Worm (Caenorhabditis elegans) whole organism, late embryonic: Measurements from ENCODE around the gene afmd-1.

Source experiments
- C08G9.2 ChIP-seq: sonication (generic microtip); optimal IDR thresholded peaks from 2 replicates; lab custom pipeline; 2016; ENCODE audit warnings: mild to moderate bottlenecking, missing genetic modification characterization, moderate library complexity, missing compliant biosample characterization
- F13H6.1 ChIP-seq: sonication (generic microtip); optimal IDR thresholded peaks from 2 replicates; lab custom pipeline; 2016; ENCODE audit warnings: missing genetic modification characterization, missing compliant biosample characterization
- K02D7.2 ChIP-seq: sonication (generic microtip); optimal IDR thresholded peaks from 2 replicates; lab custom pipeline; 2017; ENCODE audit warnings: mild to moderate bottlenecking, missing genetic modification characterization, missing compliant biosample characterization
- K09A11.1 ChIP-seq: sonication (generic microtip); optimal IDR thresholded peaks from 2 replicates; lab custom pipeline; 2017; ENCODE audit warnings: antibody characterized with exemption, mild to moderate bottlenecking, missing genetic modification characterization, missing compliant biosample characterization; ENCODE audit not compliant: insufficient read depth
- ceh-14 ChIP-seq: sonication (generic microtip); optimal IDR thresholded peaks from 2 replicates; lab custom pipeline; 2016; ENCODE audit warnings: missing genotype, missing genetic modification characterization, missing compliant biosample characterization
- ceh-18 ChIP-seq: sonication (generic microtip); optimal IDR thresholded peaks from 2 replicates; lab custom pipeline; 2016; ENCODE audit warnings: missing genetic modification characterization, missing compliant biosample characterization
- ceh-2 ChIP-seq: sonication (generic microtip); optimal IDR thresholded peaks from 2 replicates; lab custom pipeline; 2016; ENCODE audit warnings: missing genotype, missing genetic modification characterization, missing compliant biosample characterization
- ceh-22 ChIP-seq: sonication (generic microtip); optimal IDR thresholded peaks from 2 replicates; lab custom pipeline; 2017; ENCODE audit warnings: missing biosample characterization, missing genetic modification characterization
- ceh-24 ChIP-seq: sonication (generic microtip); optimal IDR thresholded peaks from 2 replicates; lab custom pipeline; 2016; ENCODE audit warnings: mild to moderate bottlenecking, missing genetic modification characterization, missing compliant biosample characterization
- ceh-30 ChIP-seq: fragments of 150-350 bp; optimal IDR thresholded peaks from 2 replicates; lab custom pipeline; 2014; ENCODE audit warnings: missing biosample characterization, missing genetic modification characterization
- ceh-31 ChIP-seq: sonication (generic microtip); optimal IDR thresholded peaks from 2 replicates; lab custom pipeline; 2016; ENCODE audit warnings: missing genetic modification characterization, missing compliant biosample characterization
- ceh-34 ChIP-seq: sonication (generic microtip); optimal IDR thresholded peaks from 2 replicates; lab custom pipeline; 2016; ENCODE audit warnings: mild to moderate bottlenecking, missing genetic modification characterization, missing compliant biosample characterization
- ceh-45 ChIP-seq: fragments of 200-800 bp; sonication (Bioruptor generic); IDR thresholded peaks from 2 replicates; pipeline ENCODE4 v1.3.6; 2022; ENCODE audit warnings: missing genetic modification reagents, missing genetic modification characterization, missing compliant biosample characterization
- ceh-48 ChIP-seq: sonication (generic microtip); optimal IDR thresholded peaks from 2 replicates; lab custom pipeline; 2016; ENCODE audit warnings: missing genetic modification characterization, inconsistent platforms, missing compliant biosample characterization
- dmd-4 ChIP-seq: sonication (generic microtip); optimal IDR thresholded peaks from 2 replicates; lab custom pipeline; 2016; ENCODE audit warnings: borderline replicate concordance, missing genetic modification characterization, missing compliant biosample characterization
- elt-4 ChIP-seq: sonication (generic microtip); optimal IDR thresholded peaks from 2 replicates; lab custom pipeline; 2016; ENCODE audit warnings: missing genetic modification characterization, missing compliant biosample characterization
- ets-4 ChIP-seq: sonication (generic microtip); optimal IDR thresholded peaks from 2 replicates; lab custom pipeline; 2016; ENCODE audit warnings: missing genetic modification characterization, missing compliant biosample characterization
- eyg-1 ChIP-seq: sonication (generic microtip); optimal IDR thresholded peaks from 2 replicates; lab custom pipeline; 2016; ENCODE audit warnings: missing genotype, missing genetic modification characterization, missing compliant biosample characterization
- fax-1 ChIP-seq: sonication (generic microtip); optimal IDR thresholded peaks from 2 replicates; lab custom pipeline; 2016; ENCODE audit warnings: missing genotype, missing genetic modification characterization, missing compliant biosample characterization
- fkh-10 ChIP-seq: fragments of 150-350 bp; optimal IDR thresholded peaks from 2 replicates; lab custom pipeline; 2014; ENCODE audit warnings: missing biosample characterization, missing genetic modification reagents, missing genetic modification characterization
- hlh-13 ChIP-seq: fragments of 200-800 bp; sonication (Bioruptor generic); optimal IDR thresholded peaks from 2 replicates; lab custom pipeline; 2018; ENCODE audit warnings: mild to moderate bottlenecking, missing genetic modification characterization, missing compliant biosample characterization
- hlh-15 ChIP-seq: sonication (generic microtip); optimal IDR thresholded peaks from 2 replicates; lab custom pipeline; 2016; ENCODE audit warnings: missing genetic modification characterization, missing compliant biosample characterization
- hlh-30 ChIP-seq: sonication (generic microtip); optimal IDR thresholded peaks from 2 replicates; lab custom pipeline; 2017; ENCODE audit warnings: antibody characterized with exemption, missing genetic modification characterization, missing compliant biosample characterization; ENCODE audit not compliant: insufficient read depth
- hlh-6 ChIP-seq: sonication (generic microtip); optimal IDR thresholded peaks from 2 replicates; lab custom pipeline; 2016; ENCODE audit warnings: missing genotype, missing genetic modification characterization, missing compliant biosample characterization
- hlh-8 ChIP-seq: sonication (generic microtip); optimal IDR thresholded peaks from 2 replicates; lab custom pipeline; 2016; ENCODE audit warnings: missing genotype, missing genetic modification characterization, missing compliant biosample characterization
- lin-11 ChIP-seq: fragments of 200-800 bp; sonication (Bioruptor generic); optimal IDR thresholded peaks from 2 replicates; lab custom pipeline; 2018; ENCODE audit warnings: mild to moderate bottlenecking, missing genetic modification characterization, missing compliant biosample characterization
- nfya-1 ChIP-seq: sonication (generic microtip); optimal IDR thresholded peaks from 2 replicates; lab custom pipeline; 2017; ENCODE audit warnings: missing genetic modification characterization, mild to moderate bottlenecking, missing compliant biosample characterization, antibody characterized with exemption, moderate library complexity
- pat-9 ChIP-seq: fragments of 200-800 bp; sonication (Bioruptor generic); optimal IDR thresholded peaks from 2 replicates; lab custom pipeline; 2018; ENCODE audit warnings: mild to moderate bottlenecking, missing genetic modification characterization, moderate library complexity, missing compliant biosample characterization
- pax-1 ChIP-seq: fragments of 150-350 bp; optimal IDR thresholded peaks from 2 replicates; lab custom pipeline; 2014; ENCODE audit warnings: missing biosample characterization, missing genetic modification characterization
- pha-2 ChIP-seq: sonication (generic microtip); optimal IDR thresholded peaks from 2 replicates; lab custom pipeline; 2017; ENCODE audit warnings: mild to moderate bottlenecking, missing genetic modification characterization, missing compliant biosample characterization
- pqm-1 ChIP-seq: sonication (generic microtip); optimal IDR thresholded peaks from 2 replicates; lab custom pipeline; 2016; ENCODE audit warnings: missing genetic modification characterization, missing compliant biosample characterization
- pros-1 ChIP-seq: fragments of 150-350 bp; optimal IDR thresholded peaks from 2 replicates; lab custom pipeline; 2014; ENCODE audit warnings: missing biosample characterization, missing genetic modification reagents, missing genetic modification characterization
- rnt-1 ChIP-seq: sonication (generic microtip); optimal IDR thresholded peaks from 2 replicates; lab custom pipeline; 2016; ENCODE audit warnings: missing genetic modification characterization, missing compliant biosample characterization
- tbx-2 ChIP-seq: sonication (generic microtip); optimal IDR thresholded peaks from 2 replicates; lab custom pipeline; 2016; ENCODE audit warnings: missing genetic modification characterization, missing compliant biosample characterization
- ttx-3 ChIP-seq: sonication (generic microtip); optimal IDR thresholded peaks from 2 replicates; lab custom pipeline; 2016; ENCODE audit warnings: missing genetic modification reagents, missing genetic modification characterization, missing compliant biosample characterization
- unc-3 ChIP-seq, 2 experiments: fragments of 200-800 bp in 1 of 2; sonication (Bioruptor generic) in 1 of 2; sonication (generic microtip) in 1 of 2; conservative IDR thresholded peaks in 1 of 2; optimal IDR thresholded peaks in 1 of 2; 2 replicates each; pipeline versions ENCODE4 v1.3.6 to Lab custom; 2016 to 2022; ENCODE audit warnings: missing compliant biosample characterization in 2 of 2, missing genetic modification characterization in 2 of 2, missing genetic modification reagents in 1 of 2
- unc-42 ChIP-seq: sonication (generic microtip); optimal IDR thresholded peaks from 2 replicates; lab custom pipeline; 2016; ENCODE audit warnings: missing genotype, missing genetic modification characterization, missing compliant biosample characterization
- unc-86 ChIP-seq: sonication (generic microtip); optimal IDR thresholded peaks from 2 replicates; lab custom pipeline; 2016; ENCODE audit warnings: missing genetic modification characterization, missing compliant biosample characterization
- zip-5 ChIP-seq: sonication (generic microtip); optimal IDR thresholded peaks from 2 replicates; lab custom pipeline; 2016; ENCODE audit warnings: missing genetic modification characterization, missing compliant biosample characterization

Gene afmd-1

DNA sequence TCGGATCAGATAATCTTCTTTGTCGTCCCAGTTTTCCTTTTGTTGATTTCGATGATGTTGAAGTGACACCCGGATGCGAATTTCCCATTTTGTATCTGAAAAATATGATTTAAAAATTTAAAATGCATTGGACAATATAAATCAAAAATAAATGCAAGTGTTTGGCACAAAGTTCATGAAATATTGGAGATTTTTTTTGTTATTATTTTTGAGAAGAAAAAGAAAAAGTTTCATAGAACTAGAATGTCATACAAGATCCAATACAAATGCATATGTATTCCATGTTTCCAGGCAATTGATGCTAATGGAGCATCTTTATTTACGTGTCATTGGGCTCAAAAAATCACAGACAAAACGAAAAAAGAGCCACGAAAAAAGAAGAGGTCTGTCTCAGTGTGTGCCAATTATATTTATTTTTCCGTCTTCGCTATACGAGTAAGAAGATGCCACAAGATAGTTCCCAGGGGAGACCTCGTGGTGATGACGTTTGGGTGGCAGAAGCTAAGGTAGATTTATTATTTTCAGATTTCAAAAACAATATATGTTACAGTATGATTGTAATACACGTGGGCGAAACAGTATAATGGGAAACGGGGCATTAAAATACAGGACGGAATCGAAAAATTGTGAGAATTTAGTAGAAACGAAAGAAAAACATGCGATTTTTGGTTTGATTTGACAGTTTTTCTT is 24.5 kb upstream of the afmd-1 start, which contains the start of the genes glb-23 and R13A1.1:
Gene glb-23, minus strand, starts transcription at position 101 of the 690 bp plus-strand sequence.
Gene R13A1.1, plus strand, starts transcription at position 640 of the 690 bp plus-strand sequence.
- TF ChIP-seq fkh-10 (GFP tag; lab: Kevin White, UChicago), result no peak
- TF ChIP-seq, all 69 proteins: peak for 0

DNA sequence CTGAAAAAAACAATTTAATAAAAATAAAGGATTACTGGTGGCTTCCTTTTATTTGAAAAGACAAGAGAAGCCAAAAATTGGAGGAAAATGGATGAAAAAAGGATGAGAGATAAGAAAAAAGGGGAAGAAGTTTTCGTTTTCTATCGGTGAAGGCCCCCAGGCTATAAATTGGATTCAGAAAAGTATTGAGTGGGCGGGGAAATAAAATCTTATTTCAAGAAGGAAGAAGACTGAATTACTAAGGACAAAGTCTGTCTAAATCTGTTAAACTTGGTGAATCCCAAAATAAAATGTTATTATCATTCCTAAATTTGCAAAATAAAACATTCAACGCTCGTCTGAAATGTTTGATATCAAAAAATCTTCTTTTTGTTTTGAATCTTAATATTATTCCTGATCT is 21.9 kb upstream of the afmd-1 start:
- TF ChIP-seq nfya-1, result no peak
- peak; percentile 66 for TF ChIP-seq unc-42
- no peak for TF ChIP-seq C08G9.2 (tag; lab: Kevin White, UChicago)
- no peak for TF ChIP-seq ceh-34 (tag; lab: Kevin White, UChicago)
- no peak for TF ChIP-seq unc-3 (GFP tag; conservative IDR thresholded peaks at IDR 0.05; lab: Robert Waterston, UW)
- no peak for TF ChIP-seq unc-3 (tag; optimal IDR thresholded peaks at IDR 0.05; lab: Kevin White, UChicago)

DNA sequence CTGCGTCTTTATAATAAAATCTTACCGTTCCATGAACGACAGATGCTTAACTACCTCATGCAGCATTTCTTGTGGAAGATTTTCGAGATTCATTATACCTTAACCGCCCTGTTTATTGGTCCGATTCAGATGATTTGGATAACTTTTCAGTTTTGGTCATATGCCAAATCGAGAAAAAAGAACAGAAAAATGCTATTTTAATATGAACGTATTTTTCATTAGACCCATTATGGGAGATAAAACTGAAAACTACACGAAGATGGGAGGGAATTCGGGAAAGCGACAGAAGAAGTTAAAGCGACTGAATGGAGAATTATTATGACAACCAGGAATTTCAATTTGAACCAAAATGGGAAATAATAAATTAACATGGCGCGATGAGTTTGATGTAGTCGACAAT is 17.0 kb upstream of the afmd-1 start, which contains the start of gene R13A1.10:
Gene R13A1.10, minus strand, starts transcription at position 101 of the 400 bp plus-strand sequence.
- no peak for TF ChIP-seq lin-11 (tag; lab: Kevin White, UChicago)
- no peak for TF ChIP-seq nfya-1
- no peak for TF ChIP-seq pat-9 (tag; lab: Kevin White, UChicago)
- no peak for TF ChIP-seq ceh-24 (tag; lab: Kevin White, UChicago)
- TF ChIP-seq ceh-2, result no peak
- no peak for TF ChIP-seq unc-42
- TF ChIP-seq hlh-30 (tag; lab: Kevin White, UChicago), result no peak
- no peak for TF ChIP-seq elt-4 (tag; lab: Kevin White, UChicago)
- TF ChIP-seq fax-1, result no peak
- TF ChIP-seq C08G9.2 (tag; lab: Kevin White, UChicago), result no peak
- no peak for TF ChIP-seq tbx-2 (tag; lab: Kevin White, UChicago)
- no peak for TF ChIP-seq hlh-13 (GFP tag; lab: Kevin White, UChicago)
- TF ChIP-seq unc-86, result no peak
- no peak for TF ChIP-seq fkh-10 (GFP tag; lab: Kevin White, UChicago)
- TF ChIP-seq ceh-45 (GFP tag; lab: Robert Waterston, UW), result no peak

DNA sequence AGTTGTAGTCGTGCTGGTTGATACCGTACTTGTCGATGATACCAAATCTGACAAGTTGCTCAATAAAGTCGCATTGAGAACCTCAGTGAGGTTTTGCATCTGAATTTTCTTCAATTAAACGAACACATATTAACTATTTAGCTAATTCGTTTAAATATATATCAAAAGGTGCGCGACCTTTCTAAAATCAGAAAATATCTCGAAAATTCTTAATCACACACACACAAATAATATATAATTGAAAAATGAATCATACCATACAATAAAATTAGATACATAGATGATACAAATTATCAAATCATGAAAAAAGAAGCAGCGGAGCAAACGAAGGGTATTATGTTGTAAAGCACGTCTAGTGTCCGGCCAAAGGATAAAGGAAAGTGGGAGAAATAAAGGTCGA is 15.8 kb upstream of the afmd-1 start, which contains the start of gene D2024.5:
Gene D2024.5, minus strand, starts transcription at position 101 of the 400 bp plus-strand sequence.
- no peak for TF ChIP-seq ceh-30 (tag; lab: Kevin White, UChicago)
- no peak for TF ChIP-seq fax-1
- TF ChIP-seq unc-3 (GFP tag; conservative IDR thresholded peaks at IDR 0.05; lab: Robert Waterston, UW), result no peak
- no peak for TF ChIP-seq unc-3 (tag; optimal IDR thresholded peaks at IDR 0.05; lab: Kevin White, UChicago)
- TF ChIP-seq hlh-15 (tag; lab: Kevin White, UChicago), result no peak
- no peak for TF ChIP-seq rnt-1 (tag; lab: Kevin White, UChicago)
- TF ChIP-seq dmd-4 (tag; lab: Kevin White, UChicago), result no peak
- TF ChIP-seq K02D7.2 (tag; lab: Kevin White, UChicago), result no peak
- no peak for TF ChIP-seq pha-2
- no peak for TF ChIP-seq zip-5 (tag; lab: Kevin White, UChicago)

DNA sequence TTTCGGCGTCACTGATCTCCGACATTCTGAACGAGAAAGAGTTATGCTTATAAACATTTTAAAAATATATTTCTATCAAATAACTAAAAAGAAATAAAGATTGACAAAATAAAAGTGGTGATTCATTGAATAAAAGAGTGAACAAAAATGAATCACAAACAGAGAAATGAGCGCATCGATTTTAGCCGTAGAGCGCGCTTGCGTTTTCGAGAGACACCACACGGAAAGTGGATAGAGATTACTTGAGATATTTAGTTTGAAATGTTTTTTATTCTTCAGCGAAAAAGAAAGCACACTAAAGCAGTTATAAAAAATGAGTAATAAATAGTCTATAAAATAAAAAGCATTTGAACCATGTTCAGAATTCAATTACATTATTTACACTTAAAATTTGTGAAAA is 13.8 kb upstream of the afmd-1 start, which contains the start of gene cap-1:
Gene cap-1, minus strand, starts transcription at position 26 of the 400 bp plus-strand sequence.
- TF ChIP-seq elt-4 (tag; lab: Kevin White, UChicago) (no peak), pax-1 (tag; lab: Kevin White, UChicago) (no peak), tbx-2 (tag; lab: Kevin White, UChicago) (peak; percentile 79), dmd-4 (tag; lab: Kevin White, UChicago) (no peak), ttx-3 (no peak), ceh-18 (tag; lab: Kevin White, UChicago) (peak; percentile 21), zip-5 (tag; lab: Kevin White, UChicago) (peak; percentile 32), ceh-34 (tag; lab: Kevin White, UChicago) (peak; percentile 61), K09A11.1 (tag; lab: Kevin White, UChicago) (no peak), ceh-14 (tag; lab: Kevin White, UChicago) (peak; percentile 62), pros-1 (no peak), hlh-8 (peak; percentile 39), ceh-31 (peak; percentile 90), unc-3 (GFP tag; conservative IDR thresholded peaks at IDR 0.05; lab: Robert Waterston, UW) (no peak), unc-3 (tag; optimal IDR thresholded peaks at IDR 0.05; lab: Kevin White, UChicago) (peak; percentile 37), C08G9.2 (tag; lab: Kevin White, UChicago) (peak; percentile 40), eyg-1 (tag; lab: Kevin White, UChicago) (no peak), ceh-22 (tag; lab: Kevin White, UChicago) (no peak), pqm-1 (tag; lab: Kevin White, UChicago) (peak; percentile 2), unc-42 (peak; percentile 37), ceh-30 (tag; lab: Kevin White, UChicago) (no peak), ceh-24 (tag; lab: Kevin White, UChicago) (no peak), hlh-6 (no peak), rnt-1 (tag; lab: Kevin White, UChicago) (peak; percentile 47), nfya-1 (peak; percentile 5), ceh-48 (peak; percentile 95), F13H6.1 (tag; lab: Kevin White, UChicago) (no peak), unc-86 (peak; percentile 3), ceh-2 (peak; percentile 46), ets-4 (peak; percentile 54)
